Fruit fly (Drosophila melanogaster) whole organism, embryonic: Measurements from ENCODE around the gene Ten-m.
A peak's percentile ranks its signal among the peaks of the same experiment; 100 is the strongest.

Source experiments
- Abd-B ChIP-seq: fragments of 200-800 bp; sonication (Bioruptor generic); optimal IDR thresholded peaks from 2 replicates; lab custom pipeline; 2018; ENCODE audit warnings: missing biosample characterization, mild to moderate bottlenecking, missing genetic modification characterization, moderate library complexity
- Ada2b ChIP-seq: fragments of 200-800 bp; sonication (Bioruptor generic); IDR thresholded peaks from 2 replicates; pipeline ENCODE4 v1.3.6; 2022; ENCODE audit warnings: missing biosample characterization, missing genetic modification characterization
- Bdp1 ChIP-seq: fragments of 200-800 bp; sonication (Bioruptor generic); optimal IDR thresholded peaks from 3 replicates; lab custom pipeline; 2016; ENCODE audit warnings: missing biosample characterization, missing genetic modification characterization
- CG10209 ChIP-seq: fragments of 200-800 bp; sonication (Bioruptor generic); optimal IDR thresholded peaks from 3 replicates; lab custom pipeline; 2017; ENCODE audit warnings: missing biosample characterization, mild to moderate bottlenecking, missing genetic modification characterization, missing genetic modification reagents
- CG1024 ChIP-seq: fragments of 200-800 bp; sonication (Bioruptor generic); IDR thresholded peaks from 2 replicates; pipeline ENCODE4 v1.3.6; 2022; ENCODE audit warnings: missing biosample characterization, missing genetic modification characterization
- CG11398 ChIP-seq: fragments of 200-800 bp; sonication (Bioruptor generic); optimal IDR thresholded peaks from 2 replicates; lab custom pipeline; 2016; ENCODE audit warnings: missing biosample characterization, missing genetic modification characterization
- CG12071 ChIP-seq: fragments of 200-800 bp; sonication (Bioruptor generic); optimal IDR thresholded peaks from 3 replicates; lab custom pipeline; 2018; ENCODE audit warnings: missing biosample characterization, mild to moderate bottlenecking, missing genetic modification characterization
- CG12104 ChIP-seq: fragments of 200-800 bp; sonication (Bioruptor generic); optimal IDR thresholded peaks from 3 replicates; lab custom pipeline; 2016; ENCODE audit warnings: missing biosample characterization, missing genetic modification characterization
- CG13123 ChIP-seq: fragments of 200-800 bp; sonication (Bioruptor generic); optimal IDR thresholded peaks from 2 replicates; lab custom pipeline; 2016; ENCODE audit warnings: missing biosample characterization, missing genetic modification characterization
- CG13287 ChIP-seq: fragments of 200-800 bp; sonication (Bioruptor generic); IDR thresholded peaks from 2 replicates; pipeline ENCODE4 v1.3.6; 2022; ENCODE audit warnings: missing biosample characterization, missing genetic modification characterization; ENCODE audit not compliant: partially characterized antibody
- CG13894 ChIP-seq: fragments of 200-800 bp; sonication (Bioruptor generic); optimal IDR thresholded peaks from 3 replicates; lab custom pipeline; 2018; ENCODE audit warnings: missing biosample characterization, mild to moderate bottlenecking, missing genetic modification characterization, moderate library complexity
- CG14014 ChIP-seq: fragments of 200-800 bp; sonication (Bioruptor generic); IDR thresholded peaks from 2 replicates; pipeline ENCODE4 v1.3.6; 2022; ENCODE audit warnings: missing biosample characterization, missing genetic modification characterization
- CG15269 ChIP-seq: fragments of 200-800 bp; sonication (Bioruptor generic); optimal IDR thresholded peaks from 2 replicates; lab custom pipeline; 2018; ENCODE audit warnings: missing biosample characterization, mild to moderate bottlenecking, missing genetic modification characterization, moderate library complexity
- CG18476 ChIP-seq: fragments of 200-800 bp; sonication (Bioruptor generic); optimal IDR thresholded peaks from 2 replicates; lab custom pipeline; 2016; ENCODE audit warnings: missing biosample characterization, mild to moderate bottlenecking, missing genetic modification characterization
- CG4282 ChIP-seq: fragments of 200-800 bp; sonication (Bioruptor generic); optimal IDR thresholded peaks from 2 replicates; lab custom pipeline; 2016; ENCODE audit warnings: missing biosample characterization, missing genetic modification characterization
- CG6175 ChIP-seq: fragments of 200-800 bp; sonication (Bioruptor generic); IDR thresholded peaks from 3 replicates; pipeline ENCODE4 v1.3.6; 2022; ENCODE audit warnings: missing biosample characterization, missing genetic modification characterization
- CG7271 ChIP-seq: fragments of 200-800 bp; sonication (Bioruptor generic); optimal IDR thresholded peaks from 2 replicates; lab custom pipeline; 2018; ENCODE audit warnings: missing biosample characterization, mild to moderate bottlenecking, missing genetic modification characterization, moderate library complexity
- Chrac-16 ChIP-seq: fragments of 200-800 bp; sonication (Bioruptor generic); optimal IDR thresholded peaks from 3 replicates; lab custom pipeline; 2016; ENCODE audit warnings: missing biosample characterization, missing genetic modification characterization
- GATAe ChIP-seq: fragments of 200-800 bp; sonication (Bioruptor generic); conservative IDR thresholded peaks from 2 replicates; pipeline ENCODE4 v1.3.6; 2022; ENCODE audit warnings: missing biosample characterization, missing genetic modification characterization
- Hmr ChIP-seq: fragments of 200-800 bp; sonication (Bioruptor generic); optimal IDR thresholded peaks from 3 replicates; lab custom pipeline; 2017; ENCODE audit warnings: mild to moderate bottlenecking, missing biosample characterization, missing genetic modification reagents, missing genetic modification characterization
- Lhr ChIP-seq: fragments of 200-800 bp; sonication (Bioruptor generic); optimal IDR thresholded peaks from 3 replicates; lab custom pipeline; 2017; ENCODE audit warnings: mild to moderate bottlenecking, missing biosample characterization, missing genetic modification reagents, missing genetic modification characterization
- Med ChIP-seq: fragments of 200-800 bp; sonication (Bioruptor generic); peaks from one replicate; lab custom pipeline; 2016; ENCODE audit warnings: missing biosample characterization, missing genetic modification characterization, mild to moderate bottlenecking, inconsistent platforms, moderate library complexity
- NK7.1 ChIP-seq: fragments of 200-800 bp; sonication (Bioruptor generic); optimal IDR thresholded peaks from 3 replicates; lab custom pipeline; 2016; ENCODE audit warnings: missing biosample characterization, missing genetic modification characterization
- Neu2 ChIP-seq: fragments of 200-800 bp; sonication (Bioruptor generic); optimal IDR thresholded peaks from 3 replicates; lab custom pipeline; 2016; ENCODE audit warnings: missing biosample characterization, missing genetic modification characterization, borderline replicate concordance
- PHDP ChIP-seq: fragments of 200-800 bp; sonication (Bioruptor generic); optimal IDR thresholded peaks from 3 replicates; lab custom pipeline; 2018; ENCODE audit warnings: missing biosample characterization, mild to moderate bottlenecking, missing genetic modification characterization, moderate library complexity
- Scr ChIP-seq: fragments of 200-800 bp; sonication (Bioruptor generic); IDR thresholded peaks from 2 replicates; pipeline ENCODE4 v1.3.6; 2022; ENCODE audit warnings: missing biosample characterization, missing genetic modification characterization; ENCODE audit not compliant: partially characterized antibody
- Side ChIP-seq: fragments of 200-800 bp; sonication (Bioruptor generic); optimal IDR thresholded peaks from 2 replicates; lab custom pipeline; 2016; ENCODE audit warnings: missing biosample characterization, missing genetic modification characterization
- Taf1 ChIP-seq: fragments of 200-800 bp; sonication (Bioruptor generic); IDR thresholded peaks from 2 replicates; pipeline ENCODE4 v1.3.6; 2022; ENCODE audit warnings: missing biosample characterization, missing genetic modification characterization
- al ChIP-seq: fragments of 200-800 bp; sonication (Bioruptor generic); IDR thresholded peaks from 2 replicates; pipeline ENCODE4 v1.3.6; 2022; ENCODE audit warnings: missing biosample characterization, missing genetic modification characterization
- crol ChIP-seq: fragments of 200-800 bp; sonication (Bioruptor generic); IDR thresholded peaks from 2 replicates; pipeline ENCODE4 v1.3.6; 2022; ENCODE audit warnings: missing biosample characterization, missing genetic modification characterization
- esg ChIP-seq: fragments of 200-800 bp; sonication (Bioruptor generic); conservative IDR thresholded peaks from 2 replicates; pipeline ENCODE4 v1.3.6; 2022; ENCODE audit warnings: missing biosample characterization, missing genetic modification characterization
- gce ChIP-seq: fragments of 200-800 bp; sonication (Bioruptor generic); IDR thresholded peaks from 3 replicates; pipeline ENCODE4 v1.3.6; 2022; ENCODE audit warnings: missing biosample characterization, missing genetic modification characterization
- gro ChIP-seq: fragments of 200-800 bp; sonication (Bioruptor generic); optimal IDR thresholded peaks from 2 replicates; lab custom pipeline; 2016; ENCODE audit warnings: missing biosample characterization, missing genetic modification characterization
- jumu ChIP-seq: fragments of 200-800 bp; sonication (Bioruptor generic); optimal IDR thresholded peaks from 3 replicates; lab custom pipeline; 2016; ENCODE audit warnings: missing biosample characterization, missing genetic modification characterization
- kni ChIP-seq: fragments of 200-800 bp; sonication (Bioruptor generic); optimal IDR thresholded peaks from 3 replicates; lab custom pipeline; 2017; ENCODE audit warnings: mild to moderate bottlenecking, missing biosample characterization, missing genetic modification reagents, missing genetic modification characterization
- lilli ChIP-seq: fragments of 200-800 bp; sonication (Bioruptor generic); optimal IDR thresholded peaks from 3 replicates; lab custom pipeline; 2016; ENCODE audit warnings: missing biosample characterization, missing genetic modification characterization
- lov ChIP-seq, 2 experiments: fragments of 200-800 bp in 1 of 2; fragments of >200 bp in 1 of 2; sonication (Bioruptor generic) in 1 of 2; IDR thresholded peaks in 1 of 2; optimal IDR thresholded peaks in 1 of 2; 2 replicates in 1 of 2; 3 replicates in 1 of 2; pipeline versions ENCODE4 v1.3.6 to Lab custom; 2017 to 2022; ENCODE audit warnings: missing biosample characterization in 1 of 2, missing genetic modification characterization in 1 of 2
- mld ChIP-seq: fragments of 200-800 bp; sonication (Bioruptor generic); IDR thresholded peaks from 3 replicates; pipeline ENCODE4 v1.3.6; 2022; ENCODE audit warnings: missing biosample characterization, missing genetic modification characterization; ENCODE audit not compliant: partially characterized antibody
- nau ChIP-seq: fragments of 200-800 bp; sonication (Bioruptor generic); optimal IDR thresholded peaks from 3 replicates; lab custom pipeline; 2017; ENCODE audit warnings: missing biosample characterization, mild to moderate bottlenecking, missing genetic modification characterization, missing genetic modification reagents
- oc ChIP-seq: fragments of 200-800 bp; sonication (Bioruptor generic); optimal IDR thresholded peaks from 2 replicates; lab custom pipeline; 2018; ENCODE audit warnings: missing biosample characterization, mild to moderate bottlenecking, missing genetic modification characterization, moderate library complexity
- p53 ChIP-seq: fragments of 200-800 bp; sonication (Bioruptor generic); optimal IDR thresholded peaks from 2 replicates; lab custom pipeline; 2016; ENCODE audit warnings: missing biosample characterization, missing genetic modification characterization
- pzg ChIP-seq: fragments of 200-800 bp; sonication (Bioruptor generic); optimal IDR thresholded peaks from 3 replicates; lab custom pipeline; 2018; ENCODE audit warnings: missing biosample characterization, mild to moderate bottlenecking, missing genetic modification characterization, moderate library complexity
- run ChIP-seq: fragments of 200-800 bp; sonication (Bioruptor generic); optimal IDR thresholded peaks from 3 replicates; lab custom pipeline; 2018; ENCODE audit warnings: missing biosample characterization, mild to moderate bottlenecking, missing genetic modification characterization
- salm ChIP-seq: fragments of 200-800 bp; sonication (Bioruptor generic); optimal IDR thresholded peaks from 2 replicates; lab custom pipeline; 2018; ENCODE audit warnings: missing biosample characterization, mild to moderate bottlenecking, missing genetic modification characterization
- sd ChIP-seq: fragments of 200-800 bp; sonication (Bioruptor generic); optimal IDR thresholded peaks from 3 replicates; lab custom pipeline; 2018; ENCODE audit warnings: missing biosample characterization, mild to moderate bottlenecking, missing genetic modification characterization, moderate library complexity
- sens ChIP-seq: fragments of 200-800 bp; sonication (Bioruptor generic); peaks from one replicate; lab custom pipeline; 2016; ENCODE audit warnings: missing biosample characterization, missing genetic modification characterization
- vvl ChIP-seq: fragments of 200-800 bp; sonication (Bioruptor generic); IDR thresholded peaks from 2 replicates; pipeline ENCODE4 v1.3.6; 2022; ENCODE audit warnings: missing biosample characterization, missing genetic modification characterization
- zen2 ChIP-seq: fragments of 200-800 bp; sonication (Bioruptor generic); IDR thresholded peaks from 3 replicates; pipeline ENCODE4 v1.3.6; 2022; ENCODE audit warnings: missing biosample characterization, missing genetic modification characterization; ENCODE audit not compliant: partially characterized antibody

Ten-m gene

dm6 chr3L:22394377-22394776, 13.3 kb downstream of the Ten-m start:
- TF ChIP-seq CG7271 (tag; lab: Kevin White, UChicago), result no peak
- TF ChIP-seq sens (GFP tag; lab: Kevin White, UChicago), result peak; percentile 71
- TF ChIP-seq salm (tag; lab: Kevin White, UChicago), result no peak
- TF ChIP-seq kni (GFP tag; lab: Kevin White, UChicago), result peak; percentile 51
- TF ChIP-seq GATAe (GFP tag; lab: Robert Waterston, UW), result no peak
- TF ChIP-seq Med (GFP tag; lab: Kevin White, UChicago), result peak; percentile 51
- peak; percentile 34; the same call in 1 of the 2 replicates for TF ChIP-seq vvl
- TF ChIP-seq PHDP, result no peak
- TF ChIP-seq, all 482 proteins: peak for 4

- no peak for TF ChIP-seq pzg (GFP tag; lab: Kevin White, UChicago)
- TF ChIP-seq CG4282 (GFP tag; lab: Kevin White, UChicago), result no peak
- TF ChIP-seq al (GFP tag; lab: Robert Waterston, UW), result no peak
- no peak for TF ChIP-seq Hmr
- TF ChIP-seq p53 (GFP tag; lab: Kevin White, UChicago), result no peak
- TF ChIP-seq CG11398, result no peak
- no peak for TF ChIP-seq CG10209 (GFP tag; lab: Kevin White, UChicago)
- no peak for TF ChIP-seq mld (GFP tag; lab: Robert Waterston, UW)
- TF ChIP-seq lov (optimal IDR thresholded peaks at IDR 0.05; lab: Kevin White, UChicago), result no peak
- TF ChIP-seq lov (GFP tag; IDR thresholded peaks at IDR 0.05; lab: Robert Waterston, UW), result no peak
- TF ChIP-seq crol (GFP tag; lab: Robert Waterston, UW), result 0 out of 2 replicates have a peak, but pooled peaks have one; percentile 27
- no peak for TF ChIP-seq CG12104 (GFP tag; lab: Kevin White, UChicago)
- no peak for TF ChIP-seq CG12071 (GFP tag; lab: Kevin White, UChicago)
- TF ChIP-seq CG18476 (GFP tag; lab: Kevin White, UChicago), result peak; percentile 74
- TF ChIP-seq CG13123 (GFP tag; lab: Kevin White, UChicago), result no peak
- TF ChIP-seq Scr (GFP tag; lab: Robert Waterston, UW), result no peak
- TF ChIP-seq Neu2, result no peak
- TF ChIP-seq oc (tag; lab: Kevin White, UChicago), result no peak
- TF ChIP-seq Med (GFP tag; lab: Kevin White, UChicago), result peak; percentile 55
- TF ChIP-seq jumu, result no peak
- no peak for TF ChIP-seq sens (GFP tag; lab: Kevin White, UChicago)
- no peak for TF ChIP-seq esg (GFP tag; lab: Robert Waterston, UW)
These were observed 14.7 kb downstream of the Ten-m start for dm6 chr3L:22392990-22393389.

- TF ChIP-seq lilli (GFP tag; lab: Kevin White, UChicago) (no peak), sd (tag; lab: Kevin White, UChicago) (peak; percentile 88), Chrac-16 (GFP tag; lab: Kevin White, UChicago) (no peak), Taf1 (GFP tag; lab: Robert Waterston, UW) (no peak), CG15269 (tag; lab: Kevin White, UChicago) (no peak), zen2 (GFP tag; lab: Robert Waterston, UW) (no peak), Ada2b (GFP tag; lab: Robert Waterston, UW) (no peak), Lhr (GFP tag; lab: Kevin White, UChicago) (no peak), CG13894 (tag; lab: Kevin White, UChicago) (no peak), CG14014 (no peak), CG13287 (GFP tag; lab: Robert Waterston, UW) (no peak), nau (GFP tag; lab: Kevin White, UChicago) (peak; percentile 93), CG6175 (GFP tag; lab: Robert Waterston, UW) (peak; percentile 70; the same call in 2 of the 3 replicates), gce (GFP tag; lab: Robert Waterston, UW) (no peak), NK7.1 (GFP tag; lab: Kevin White, UChicago) (no peak), CG1024 (GFP tag; lab: Robert Waterston, UW) (peak; percentile 2; the same call in 1 of the 2 replicates), Side (GFP tag; lab: Kevin White, UChicago) (no peak), Bdp1 (no peak), Abd-B (GFP tag; lab: Kevin White, UChicago) (no peak), crol (GFP tag; lab: Robert Waterston, UW) (peak; percentile 71), run (peak; percentile 40), gro (peak; percentile 4)
These were observed 17.4 kb downstream of the Ten-m start for dm6 chr3L:22390179-22390728.
